Worm (Caenorhabditis elegans): ENCODE data around the gene fbxa-72.

ce11 chrV:708808-709207 is 32.3 kb upstream of the fbxa-72 start, which contains the start of gene srbc-39:
- no peak for TF ChIP-seq ceh-24 (tag; optimal IDR thresholded peaks at IDR 0.05)
- TF ChIP-seq nhr-11 (tag; optimal IDR thresholded peaks at IDR 0.05) = no peak
- no peak for TF ChIP-seq sox-4 (tag; optimal IDR thresholded peaks at IDR 0.05)
- TF ChIP-seq pha-4 (tag; optimal IDR thresholded peaks at IDR 0.05) = no peak
- TF ChIP-seq zip-5 (tag; optimal IDR thresholded peaks at IDR 0.05) = no peak
- TF ChIP-seq che-1 (tag; optimal IDR thresholded peaks at IDR 0.05) = no peak
- no peak for TF ChIP-seq hlh-13 (GFP tag; optimal IDR thresholded peaks at IDR 0.05)
- TF ChIP-seq F13H6.1 (tag; optimal IDR thresholded peaks at IDR 0.05) = no peak
- no peak for TF ChIP-seq nfya-1 (tag; optimal IDR thresholded peaks at IDR 0.05)
- TF ChIP-seq dmd-4 (tag; optimal IDR thresholded peaks at IDR 0.05; ENCODE audit: borderline replicate concordance) = no peak
- TF ChIP-seq fkh-10 (GFP tag; optimal IDR thresholded peaks at IDR 0.05) = no peak
- no peak for TF ChIP-seq ztf-16 (tag; optimal IDR thresholded peaks at IDR 0.05)
- TF ChIP-seq unc-55 (GFP tag; optimal IDR thresholded peaks at IDR 0.05) = no peak
- TF ChIP-seq lin-11 (tag; optimal IDR thresholded peaks at IDR 0.05) = no peak

Measured in whole organism, late embryonic.